Fruit fly (Drosophila melanogaster): ENCODE data around the gene nyo.

The nyo gene

dm6 chr3R:31592256-31592879, 49.5 kb downstream of the nyo start, which contains the start of gene CG1774 (continued):
- TF ChIP-seq Atf-2 (GFP tag; optimal IDR thresholded peaks at IDR 0.05) (peak; percentile 60), salm (tag; optimal IDR thresholded peaks at IDR 0.05) (peak; percentile 47), Hmr (GFP tag; optimal IDR thresholded peaks at IDR 0.05) (peak; percentile 89), chinmo (GFP tag; IDR thresholded peaks at IDR 0.05; ENCODE audit: partially characterized antibody) (no peak), fd64A (GFP tag; optimal IDR thresholded peaks at IDR 0.05) (no peak), Bdp1 (GFP tag; optimal IDR thresholded peaks at IDR 0.05) (peak; percentile 49), fu2 (GFP tag; optimal IDR thresholded peaks at IDR 0.05) (peak; percentile 77), hbn (GFP tag; IDR thresholded peaks at IDR 0.05; ENCODE audit: partially characterized antibody) (no peak), Dad (GFP tag; optimal IDR thresholded peaks at IDR 0.05) (peak; percentile 44), HLHmδ (GFP tag; optimal IDR thresholded peaks at IDR 0.05) (no peak), CG17802 (tag; optimal IDR thresholded peaks at IDR 0.05) (peak; percentile 32), oc (tag; optimal IDR thresholded peaks at IDR 0.05) (no peak), CG17328 (GFP tag; IDR thresholded peaks at IDR 0.05) (peak; percentile 61), ci (GFP tag; IDR thresholded peaks at IDR 0.05) (peak; percentile 52; the same call in 1 of the 3 replicates), Camta (GFP tag; optimal IDR thresholded peaks at IDR 0.05) (peak; percentile 80), CG15269 (tag; optimal IDR thresholded peaks at IDR 0.05) (peak; percentile 83), phol (tag; optimal IDR thresholded peaks at IDR 0.05) (peak; percentile 67), Myb (GFP tag; optimal IDR thresholded peaks at IDR 0.05) (peak; percentile 65), Mrtf (GFP tag; IDR thresholded peaks at IDR 0.05) (peak; percentile 41; the same call in 1 of the 3 replicates), az2 (GFP tag; optimal IDR thresholded peaks at IDR 0.05) (peak; percentile 70), CG2199 (GFP tag; IDR thresholded peaks at IDR 0.05) (no peak; the same call in 2 of the 3 replicates), D (optimal IDR thresholded peaks at IDR 0.05) (no peak), D (GFP tag; optimal IDR thresholded peaks at IDR 0.05) (peak; percentile 4), so (GFP tag; IDR thresholded peaks at IDR 0.05) (peak; percentile 47; the same call in 1 of the 3 replicates), CkIIα-i1 (GFP tag; IDR thresholded peaks at IDR 0.05) (no peak), pita (GFP tag; optimal IDR thresholded peaks at IDR 0.05) (no peak), CG7372 (GFP tag; IDR thresholded peaks at IDR 0.05) (peak; percentile 61), ems (GFP tag; optimal IDR thresholded peaks at IDR 0.05) (peak; percentile 65), CG11085 (GFP tag; IDR thresholded peaks at IDR 0.05) (peak; percentile 61; the same call in 1 of the 2 replicates), CG1792 (GFP tag; optimal IDR thresholded peaks at IDR 0.05) (peak; percentile 75), lilli (GFP tag; optimal IDR thresholded peaks at IDR 0.05) (peak; percentile 90), B-H1 (GFP tag; IDR thresholded peaks at IDR 0.05) (peak; percentile 41; the same call in 1 of the 3 replicates), gcm (GFP tag; optimal IDR thresholded peaks at IDR 0.05) (peak; percentile 33), trem (tag; optimal IDR thresholded peaks at IDR 0.05) (peak; percentile 37), unpg (GFP tag; optimal IDR thresholded peaks at IDR 0.05) (peak; percentile 78), CG18764 (GFP tag; optimal IDR thresholded peaks at IDR 0.05) (peak; percentile 48), CG14014 (GFP tag; IDR thresholded peaks at IDR 0.05) (peak; percentile 78), sob (GFP tag; IDR thresholded peaks at IDR 0.05) (peak; percentile 82), bcd (GFP tag; optimal IDR thresholded peaks at IDR 0.05) (peak; percentile 82), CG13624 (GFP tag; optimal IDR thresholded peaks at IDR 0.05) (peak; percentile 91), Ets65A (GFP tag) (peak; percentile 96), CG5953 (GFP tag; IDR thresholded peaks at IDR 0.05) (peak; percentile 64), cg (GFP tag; optimal IDR thresholded peaks at IDR 0.05) (no peak), Oli (tag; optimal IDR thresholded peaks at IDR 0.05) (peak; percentile 68), CG10274 (GFP tag; optimal IDR thresholded peaks at IDR 0.05) (peak; percentile 47), CG7987 (GFP tag; optimal IDR thresholded peaks at IDR 0.05) (peak; percentile 73), CG9609 (GFP tag; optimal IDR thresholded peaks at IDR 0.05) (peak; percentile 80), CG12659 (GFP tag; optimal IDR thresholded peaks at IDR 0.05) (peak; percentile 80), CG15479 (GFP tag; optimal IDR thresholded peaks at IDR 0.05) (no peak), CG14441 (GFP tag; IDR thresholded peaks at IDR 0.05) (peak; percentile 83)

Data from whole organism, embryonic.